Fruit fly (Drosophila melanogaster): ENCODE measurements around the gene Pak3.

DNA sequence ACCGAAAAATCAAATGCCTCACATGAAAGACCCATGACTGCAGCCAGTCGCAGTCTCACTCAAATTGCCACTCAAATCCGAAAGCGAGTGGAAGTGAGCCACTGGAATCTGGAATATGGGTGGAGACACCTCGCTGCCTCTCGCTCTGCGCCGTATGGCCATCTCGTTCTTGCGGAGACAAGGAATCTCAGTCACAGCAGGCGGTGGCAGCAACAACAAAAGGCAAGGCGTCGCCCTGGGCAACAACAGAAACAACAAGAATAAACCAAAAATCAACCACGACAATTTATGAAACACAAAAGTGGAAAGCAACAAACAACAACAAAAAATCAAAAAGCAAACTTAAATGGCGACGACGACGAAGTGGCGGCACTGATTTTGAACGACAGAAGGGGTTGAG is 30.3 kb downstream of the Pak3 start:
- TF ChIP-seq Sin3A (optimal IDR thresholded peaks at IDR 0.05) (no peak), Myc (optimal IDR thresholded peaks at IDR 0.05) (no peak), psq (optimal IDR thresholded peaks at IDR 0.05) (no peak)

All from Kc167 (cell line).